Fruit fly (Drosophila melanogaster): Measurements from ENCODE around the gene CG15739.

DNA sequence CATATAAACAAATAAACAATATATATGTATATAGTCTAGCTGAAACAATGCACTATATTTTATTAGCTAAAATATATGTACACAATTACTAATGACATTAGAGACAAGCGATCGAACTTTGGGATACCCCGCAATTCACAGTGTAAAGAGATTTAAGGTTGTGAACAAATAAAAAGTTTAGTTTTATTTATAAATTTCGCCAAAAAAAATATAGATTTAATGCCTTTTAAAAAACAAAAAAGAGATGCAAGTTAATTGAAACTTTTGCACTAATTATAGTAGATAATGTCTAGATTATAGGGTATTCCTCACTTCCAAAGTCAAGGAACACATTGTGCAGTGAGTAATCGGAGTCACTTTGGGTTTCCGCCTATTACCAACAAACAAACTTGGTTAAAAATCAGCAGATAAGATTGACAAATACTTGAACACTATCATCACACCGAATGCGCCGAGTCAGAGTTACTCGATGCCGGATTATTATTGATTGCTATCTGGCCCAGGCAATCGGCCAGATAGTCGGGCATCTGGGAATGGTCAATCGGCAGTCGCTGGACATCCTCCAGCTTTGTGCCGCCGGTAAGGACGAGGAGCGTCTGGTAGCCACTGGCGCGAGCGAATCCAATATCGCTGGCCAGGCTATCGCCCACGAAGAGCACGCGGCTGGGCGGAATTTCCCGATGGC, 2.2 kb downstream of the CG15739 start:
- TF ChIP-seq Crg-1 (GFP tag; optimal IDR thresholded peaks at IDR 0.05) (no peak), ovo (GFP tag; optimal IDR thresholded peaks at IDR 0.05) (no peak), Clk (GFP tag; optimal IDR thresholded peaks at IDR 0.05) (no peak), bab1 (GFP tag; optimal IDR thresholded peaks at IDR 0.05) (no peak)

Data from whole organism, adult.